Fruit fly (Drosophila melanogaster) whole organism, embryonic: Measurements from ENCODE around the gene hook.

ENCODE experiments used
- CG32532 ChIP-seq: fragments of 200-800 bp; sonication (Bioruptor generic); IDR thresholded peaks from 2 replicates; pipeline ENCODE4 v1.3.6; 2022; ENCODE audit warnings: missing biosample characterization, missing genetic modification characterization
- Sry-β ChIP-seq: fragments of 200-800 bp; sonication (Bioruptor generic); optimal IDR thresholded peaks from 2 replicates; lab custom pipeline; 2018; ENCODE audit warnings: missing biosample characterization, mild to moderate bottlenecking, missing genetic modification characterization, moderate library complexity

dm6 chr2L:19048912-19049311, 15.6 kb upstream of the hook start, which contains the start of gene CG10470:
- peak; percentile 41; the same call in 1 of the 2 replicates for TF ChIP-seq CG32532 (GFP tag; lab: Robert Waterston, UW)
- TF ChIP-seq Sry-β: no peak
